Worm (Caenorhabditis elegans) whole organism, L1 larva: ENCODE data around the gene C56G2.4.
A peak's percentile ranks its signal among the peaks of the same experiment; 100 is the strongest.

ENCODE experiments used
- C34B4.2 ChIP-seq: sonication (generic microtip); optimal IDR thresholded peaks from 2 replicates; lab custom pipeline; 2017; ENCODE audit warnings: mild to moderate bottlenecking, missing genetic modification characterization, missing compliant biosample characterization
- alr-1 ChIP-seq: fragments of 200-800 bp; sonication (Bioruptor generic); optimal IDR thresholded peaks from 2 replicates; lab custom pipeline; 2018; ENCODE audit warnings: borderline replicate concordance, mild to moderate bottlenecking, missing genetic modification characterization, missing compliant biosample characterization
- aly-2 ChIP-seq: fragments of 150-350 bp; optimal IDR thresholded peaks from 2 replicates; lab custom pipeline; 2014; ENCODE audit warnings: missing biosample characterization, missing genetic modification characterization
- ama-1 ChIP-seq: fragments of 150-350 bp; optimal IDR thresholded peaks from 2 replicates; lab custom pipeline; 2014
- blmp-1 ChIP-seq: fragments of 150-350 bp; optimal IDR thresholded peaks from 2 replicates; lab custom pipeline; 2014; ENCODE audit warnings: missing biosample characterization, missing genetic modification characterization
- ceh-8 ChIP-seq: fragments of 200-800 bp; sonication (Bioruptor generic); optimal IDR thresholded peaks from 2 replicates; lab custom pipeline; 2018; ENCODE audit warnings: mild to moderate bottlenecking, missing genetic modification characterization, moderate library complexity, missing compliant biosample characterization
- ceh-82 ChIP-seq, 3 experiments: fragments of 150-350 bp in 1 of 3; sonication (generic microtip) in 2 of 3; optimal IDR thresholded peaks; 2 replicates each; lab custom pipeline; 2014 to 2017; ENCODE audit warnings: missing biosample characterization in 3 of 3, missing genetic modification characterization in 3 of 3
- ceh-88 ChIP-seq: fragments of 200-800 bp; sonication (Bioruptor generic); IDR thresholded peaks from 2 replicates; pipeline ENCODE4 v1.3.6; 2022; ENCODE audit warnings: missing genetic modification characterization, missing compliant biosample characterization
- ceh-90 ChIP-seq: sonication (generic microtip); optimal IDR thresholded peaks from 2 replicates; lab custom pipeline; 2016; ENCODE audit warnings: missing genetic modification characterization, missing compliant biosample characterization
- dpl-1 ChIP-seq, 3 experiments: fragments of 150-350 bp in 2 of 3; sonication (generic microtip) in 1 of 3; optimal IDR thresholded peaks; 2 replicates each; lab custom pipeline; 2014 to 2017; ENCODE audit warnings: missing biosample characterization in 3 of 3, missing genetic modification characterization in 3 of 3, missing genetic modification reagents in 3 of 3
- dsc-1 ChIP-seq: sonication (generic microtip); optimal IDR thresholded peaks from 2 replicates; lab custom pipeline; 2016; ENCODE audit warnings: mild to moderate bottlenecking, missing genetic modification characterization, missing compliant biosample characterization
- egl-27 ChIP-seq, 2 experiments: fragments of 150-350 bp in 1 of 2; sonication (generic microtip); optimal IDR thresholded peaks; 3 replicates each; lab custom pipeline; 2017 to 2018; ENCODE audit warnings: missing biosample characterization in 2 of 2, missing genetic modification characterization in 2 of 2, missing genetic modification reagents in 2 of 2
- elt-2 ChIP-seq: sonication (generic microtip); optimal IDR thresholded peaks from 2 replicates; lab custom pipeline; 2016; ENCODE audit warnings: missing genetic modification characterization, mild to moderate bottlenecking, inconsistent platforms, missing compliant biosample characterization, missing genetic modification reagents
- elt-3 ChIP-seq, 6 experiments: fragments of 150-350 bp in 1 of 6; sonication (generic microtip); optimal IDR thresholded peaks; 2 replicates each; lab custom pipeline; 2017 to 2018; ENCODE audit warnings: missing biosample characterization in 6 of 6, missing genetic modification characterization in 6 of 6, inconsistent platforms in 1 of 6
- ets-5 ChIP-seq: fragments of 200-800 bp; sonication (Bioruptor generic); IDR thresholded peaks from 2 replicates; pipeline ENCODE4 v1.3.6; 2022; ENCODE audit warnings: missing genetic modification characterization, missing compliant biosample characterization
- fkh-4 ChIP-seq: sonication (generic microtip); optimal IDR thresholded peaks from 2 replicates; lab custom pipeline; 2016; ENCODE audit warnings: missing compliant biosample characterization, missing genetic modification characterization, borderline replicate concordance
- fkh-8 ChIP-seq: sonication (generic microtip); optimal IDR thresholded peaks from 2 replicates; lab custom pipeline; 2016; ENCODE audit warnings: mild to moderate bottlenecking, missing genetic modification characterization, missing compliant biosample characterization
- grh-1 ChIP-seq: fragments of 200-800 bp; sonication (Bioruptor generic); IDR thresholded peaks from 2 replicates; pipeline ENCODE4 v1.3.6; 2022; ENCODE audit warnings: missing genetic modification reagents, missing genetic modification characterization, missing compliant biosample characterization
- hlh-17 ChIP-seq: fragments of 200-800 bp; sonication (Bioruptor generic); optimal IDR thresholded peaks from 2 replicates; lab custom pipeline; 2018; ENCODE audit warnings: missing genetic modification characterization, mild to moderate bottlenecking, missing compliant biosample characterization, moderate library complexity, borderline replicate concordance
- hlh-4 ChIP-seq: sonication (generic microtip); optimal IDR thresholded peaks from 2 replicates; lab custom pipeline; 2016; ENCODE audit warnings: mild to moderate bottlenecking, missing genetic modification characterization, missing compliant biosample characterization
- irx-1 ChIP-seq: sonication (generic microtip); optimal IDR thresholded peaks from 2 replicates; lab custom pipeline; 2016; ENCODE audit warnings: missing genetic modification characterization, missing compliant biosample characterization
- isw-1 ChIP-seq: fragments of 200-800 bp; sonication (Bioruptor generic); IDR thresholded peaks from 2 replicates; pipeline ENCODE4 v1.3.6; 2022; ENCODE audit warnings: missing genetic modification characterization, missing compliant biosample characterization
- lin-13 ChIP-seq: fragments of 150-350 bp; optimal IDR thresholded peaks from 2 replicates; lab custom pipeline; 2014; ENCODE audit warnings: missing biosample characterization, missing genetic modification reagents, missing genetic modification characterization
- lin-15B ChIP-seq: fragments of 150-350 bp; sonication (generic microtip); optimal IDR thresholded peaks from 3 replicates; lab custom pipeline; 2014; ENCODE audit warnings: missing biosample characterization, missing genetic modification characterization
- mdl-1 ChIP-seq, 2 experiments: fragments of 150-350 bp; optimal IDR thresholded peaks; 2 replicates each; lab custom pipeline; 2014 to 2017; ENCODE audit warnings: missing biosample characterization in 2 of 2, missing genetic modification characterization in 2 of 2, inconsistent platforms in 1 of 2
- mef-2 ChIP-seq: fragments of 150-350 bp; optimal IDR thresholded peaks from 2 replicates; lab custom pipeline; 2014; ENCODE audit warnings: missing biosample characterization, missing genetic modification characterization
- mep-1 ChIP-seq: fragments of 150-350 bp; optimal IDR thresholded peaks from 2 replicates; lab custom pipeline; 2014; ENCODE audit warnings: missing biosample characterization, missing genetic modification characterization
- nhr-11 ChIP-seq: fragments of 150-350 bp; optimal IDR thresholded peaks from 2 replicates; lab custom pipeline; 2014; ENCODE audit warnings: missing biosample characterization, missing genetic modification characterization
- nhr-12 ChIP-seq: sonication (generic microtip); optimal IDR thresholded peaks from 2 replicates; lab custom pipeline; 2017; ENCODE audit warnings: missing biosample characterization, missing genetic modification characterization
- nhr-19 ChIP-seq: fragments of 200-800 bp; sonication (Bioruptor generic); conservative IDR thresholded peaks from 2 replicates; pipeline ENCODE4 v1.3.6; 2022; ENCODE audit warnings: missing genetic modification characterization, missing compliant biosample characterization
- nhr-237 ChIP-seq: fragments of 150-350 bp; optimal IDR thresholded peaks from 2 replicates; lab custom pipeline; 2014; ENCODE audit warnings: missing biosample characterization, missing genetic modification characterization
- nhr-28 ChIP-seq: fragments of 150-350 bp; optimal IDR thresholded peaks from 2 replicates; lab custom pipeline; 2014; ENCODE audit warnings: missing biosample characterization, missing genetic modification characterization
- nhr-47 ChIP-seq: sonication (generic microtip); optimal IDR thresholded peaks from 2 replicates; lab custom pipeline; 2016; ENCODE audit warnings: mild to moderate bottlenecking, missing genetic modification characterization, moderate library complexity, missing compliant biosample characterization
- nhr-71 ChIP-seq: sonication (generic microtip); optimal IDR thresholded peaks from 2 replicates; lab custom pipeline; 2016; ENCODE audit warnings: mild to moderate bottlenecking, missing genetic modification characterization, moderate library complexity, missing compliant biosample characterization
- nhr-76 ChIP-seq: sonication (generic microtip); optimal IDR thresholded peaks from 2 replicates; lab custom pipeline; 2017; ENCODE audit warnings: missing biosample characterization, missing genetic modification characterization
- nhr-77 ChIP-seq: fragments of 150-350 bp; optimal IDR thresholded peaks from 2 replicates; lab custom pipeline; 2014; ENCODE audit warnings: missing biosample characterization, missing genetic modification characterization
- nhr-90 ChIP-seq: sonication (generic microtip); optimal IDR thresholded peaks from 2 replicates; lab custom pipeline; 2016; ENCODE audit warnings: mild to moderate bottlenecking, missing genetic modification characterization, missing compliant biosample characterization; ENCODE audit not compliant: poor library complexity
- pag-3 ChIP-seq: sonication (generic microtip); optimal IDR thresholded peaks from 2 replicates; lab custom pipeline; 2017; ENCODE audit warnings: missing genetic modification characterization, mild to moderate bottlenecking, missing compliant biosample characterization, antibody characterized with exemption, borderline replicate concordance; ENCODE audit not compliant: insufficient read depth
- pqm-1 ChIP-seq: sonication (generic microtip); optimal IDR thresholded peaks from 3 replicates; lab custom pipeline; 2017; ENCODE audit warnings: missing biosample characterization, missing genetic modification characterization
- skn-1 ChIP-seq: fragments of 150-350 bp; optimal IDR thresholded peaks from 2 replicates; lab custom pipeline; 2014; ENCODE audit warnings: missing biosample characterization, missing genetic modification characterization
- sox-4 ChIP-seq: sonication (generic microtip); optimal IDR thresholded peaks from 2 replicates; lab custom pipeline; 2016; ENCODE audit warnings: missing genetic modification characterization, missing compliant biosample characterization
- sptf-1 ChIP-seq: fragments of 150-350 bp; optimal IDR thresholded peaks from 2 replicates; lab custom pipeline; 2014; ENCODE audit warnings: missing biosample characterization, missing genetic modification characterization
- sup-37 ChIP-seq: fragments of 200-800 bp; sonication (Bioruptor generic); optimal IDR thresholded peaks from 2 replicates; lab custom pipeline; 2018; ENCODE audit warnings: mild to moderate bottlenecking, missing genetic modification characterization, missing compliant biosample characterization
- swsn-7 ChIP-seq: sonication (generic microtip); optimal IDR thresholded peaks from 2 replicates; lab custom pipeline; 2016; ENCODE audit warnings: missing genetic modification characterization, missing compliant biosample characterization
- tbx-2 ChIP-seq: sonication (generic microtip); optimal IDR thresholded peaks from 2 replicates; lab custom pipeline; 2016; ENCODE audit warnings: missing genetic modification characterization, missing compliant biosample characterization
- unc-130 ChIP-seq: fragments of 150-350 bp; optimal IDR thresholded peaks from 2 replicates; lab custom pipeline; 2017; ENCODE audit warnings: missing biosample characterization, missing genetic modification characterization, inconsistent platforms
- unc-30 ChIP-seq: sonication (generic microtip); optimal IDR thresholded peaks from 2 replicates; lab custom pipeline; 2017; ENCODE audit warnings: missing biosample characterization, missing genetic modification characterization
- unc-86 ChIP-seq: sonication (generic microtip); optimal IDR thresholded peaks from 2 replicates; lab custom pipeline; 2016; ENCODE audit warnings: missing genetic modification characterization, missing compliant biosample characterization
- unc-98 ChIP-seq: fragments of 200-800 bp; sonication (Bioruptor generic); IDR thresholded peaks from 2 replicates; pipeline ENCODE4 v1.3.6; 2022; ENCODE audit warnings: missing genetic modification characterization, missing compliant biosample characterization
- ztf-4 ChIP-seq: fragments of 150-350 bp; optimal IDR thresholded peaks from 2 replicates; lab custom pipeline; 2014; ENCODE audit warnings: missing biosample characterization, missing genetic modification characterization

The C56G2.4 gene

ce11 chrIII:6345968-6346498, 14.5 kb downstream of the C56G2.4 start, which contains the start of the genes trmt-10C.2 and C56G2.22:
Gene trmt-10C.2, plus strand, starts transcription at chrIII:6346281.
Gene C56G2.22, plus strand, starts transcription at chrIII:6346448.
- TF ChIP-seq sup-37 (GFP tag; lab: Kevin White, UChicago), result no peak
- no peak for TF ChIP-seq lin-15B (tag; lab: Kevin White, UChicago)
- TF ChIP-seq pag-3 (tag; lab: Kevin White, UChicago), result no peak
- TF ChIP-seq unc-98, result no peak

ce11 chrIII:6348578-6348977, 17.0 kb downstream of the C56G2.4 start:
- TF ChIP-seq ama-1 (lab: Kevin White, UChicago) (no peak), C34B4.2 (tag; lab: Kevin White, UChicago) (no peak), blmp-1 (tag; lab: Kevin White, UChicago) (no peak), mef-2 (tag; lab: Kevin White, UChicago) (no peak), nhr-28 (tag; lab: Kevin White, UChicago) (no peak), ceh-8 (GFP tag; lab: Kevin White, UChicago) (no peak), swsn-7 (peak; percentile 21), alr-1 (tag; lab: Kevin White, UChicago) (no peak), grh-1 (GFP tag; lab: Robert Waterston, UW) (no peak), mep-1 (tag; lab: Kevin White, UChicago) (no peak), isw-1 (0 out of 2 replicates have a peak, but pooled peaks have one; percentile 2), aly-2 (no peak), ztf-4 (tag; lab: Kevin White, UChicago) (no peak), nhr-19 (GFP tag; lab: Robert Waterston, UW) (no peak), ceh-82 (tag; optimal IDR thresholded peaks at IDR 0.05; lab: Kevin White, UChicago) (peak in 1 of 3 experiments; percentile 7), pqm-1 (tag; lab: Kevin White, UChicago) (no peak), sptf-1 (no peak), fkh-4 (tag; lab: Kevin White, UChicago) (no peak), tbx-2 (peak; percentile 57), elt-3 (tag; optimal IDR thresholded peaks at IDR 0.05; lab: Kevin White, UChicago) (no peak), pag-3 (tag; lab: Kevin White, UChicago) (no peak), irx-1 (tag; lab: Kevin White, UChicago) (peak; percentile 46), nhr-237 (tag; lab: Kevin White, UChicago) (no peak), ceh-88 (GFP tag; lab: Robert Waterston, UW) (no peak), nhr-90 (tag; lab: Kevin White, UChicago) (no peak), dsc-1 (tag; lab: Kevin White, UChicago) (peak; percentile 1), hlh-17 (GFP tag; lab: Kevin White, UChicago) (no peak), lin-13 (GFP tag; lab: Kevin White, UChicago) (no peak), egl-27 (tag; optimal IDR thresholded peaks at IDR 0.05; lab: Kevin White, UChicago) (no peak), nhr-11 (tag; lab: Kevin White, UChicago) (no peak), skn-1 (tag; lab: Kevin White, UChicago) (no peak), ceh-90 (tag; lab: Kevin White, UChicago) (no peak), elt-2 (tag; lab: Kevin White, UChicago) (no peak), dpl-1 (GFP tag; optimal IDR thresholded peaks at IDR 0.05; lab: Kevin White, UChicago) (no peak), nhr-12 (tag; lab: Kevin White, UChicago) (no peak), nhr-76 (tag; lab: Kevin White, UChicago) (no peak), sup-37 (GFP tag; lab: Kevin White, UChicago) (no peak), nhr-77 (no peak), sox-4 (tag; lab: Kevin White, UChicago) (no peak), fkh-8 (tag; lab: Kevin White, UChicago) (peak; percentile 73), hlh-4 (tag; lab: Kevin White, UChicago) (no peak), ets-5 (GFP tag; lab: Robert Waterston, UW) (no peak), unc-86 (tag; lab: Kevin White, UChicago) (peak; percentile 37), nhr-71 (tag; lab: Kevin White, UChicago) (peak; percentile 67), unc-98 (no peak), mdl-1 (tag; optimal IDR thresholded peaks at IDR 0.05; lab: Kevin White, UChicago) (no peak), unc-130 (tag; lab: Kevin White, UChicago) (no peak), unc-30 (tag; lab: Kevin White, UChicago) (no peak), nhr-47 (tag; lab: Kevin White, UChicago) (peak; percentile 52)
